Fruit fly (Drosophila melanogaster): ENCODE results near the gene Rpn12R.

Rpn12R gene

DNA sequence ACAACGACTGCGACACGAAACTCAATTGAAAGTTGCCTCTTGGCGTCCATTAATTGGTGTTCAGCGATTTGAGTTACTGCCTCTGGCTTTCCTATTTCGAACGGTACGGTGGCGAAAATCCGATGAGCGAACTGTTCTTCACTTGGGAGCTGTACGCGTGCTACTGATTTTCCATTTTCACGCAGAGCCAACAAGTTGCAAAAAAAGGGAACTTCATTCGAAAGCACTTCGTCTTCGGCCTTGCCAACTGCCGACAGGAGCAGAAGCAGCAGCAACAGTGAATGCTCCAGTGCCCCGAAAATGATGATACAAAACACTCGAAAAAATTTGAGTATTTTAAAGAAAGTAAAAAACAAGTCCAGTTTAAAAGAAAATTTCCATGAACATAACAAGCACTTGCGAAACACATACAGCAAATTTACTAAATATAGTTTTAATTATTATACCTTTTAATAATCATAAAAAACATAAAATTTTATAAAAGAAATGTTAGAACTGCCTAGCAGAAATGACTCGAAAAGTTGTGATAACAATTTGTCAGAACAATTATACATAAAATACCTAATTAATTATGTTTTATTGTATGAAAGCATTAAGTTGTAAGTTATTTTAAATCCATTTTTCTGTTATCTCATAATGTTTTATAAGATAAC lies 8.2 kb downstream of the Rpn12R start (continued):
- TF ChIP-seq odd (GFP tag; optimal IDR thresholded peaks at IDR 0.05) (no peak), Atf3 (GFP tag; optimal IDR thresholded peaks at IDR 0.05) (no peak), CG2678 (tag; optimal IDR thresholded peaks at IDR 0.05) (peak; percentile 83), Meics (GFP tag; optimal IDR thresholded peaks at IDR 0.05) (peak; percentile 78), Mes4 (GFP tag; optimal IDR thresholded peaks at IDR 0.05) (no peak), sc (optimal IDR thresholded peaks at IDR 0.05) (no peak), sc (GFP tag; optimal IDR thresholded peaks at IDR 0.05) (no peak), tll (GFP tag; optimal IDR thresholded peaks at IDR 0.05) (no peak), sug (tag; optimal IDR thresholded peaks at IDR 0.05) (peak; percentile 40), lmd (GFP tag; IDR thresholded peaks at IDR 0.05) (no peak), ATbp (GFP tag; optimal IDR thresholded peaks at IDR 0.05) (no peak), CG14860 (GFP tag; IDR thresholded peaks at IDR 0.05; ENCODE audit: partially characterized antibody) (no peak), Nf-YC (tag; optimal IDR thresholded peaks at IDR 0.05) (peak; percentile 30), Bdp1 (GFP tag; optimal IDR thresholded peaks at IDR 0.05) (no peak), gcm (GFP tag; optimal IDR thresholded peaks at IDR 0.05) (peak; percentile 3), CG31388 (GFP tag; optimal IDR thresholded peaks at IDR 0.05) (no peak), amos (GFP tag; IDR thresholded peaks at IDR 0.05; ENCODE audit: partially characterized antibody) (no peak), CG15514 (GFP tag; optimal IDR thresholded peaks at IDR 0.05) (no peak), sim (GFP tag; IDR thresholded peaks at IDR 0.05) (no peak), emc (GFP tag; optimal IDR thresholded peaks at IDR 0.05) (no peak), onecut (GFP tag; IDR thresholded peaks at IDR 0.05) (no peak), CG7963 (GFP tag; IDR thresholded peaks at IDR 0.05; ENCODE audit: partially characterized antibody) (no peak), sens (GFP tag) (peak; percentile 41), CG7786 (GFP tag; optimal IDR thresholded peaks at IDR 0.05) (no peak), CG2712 (tag; optimal IDR thresholded peaks at IDR 0.05) (peak; percentile 42), Doc3 (GFP tag; IDR thresholded peaks at IDR 0.05; ENCODE audit: partially characterized antibody) (no peak), toy (GFP tag; IDR thresholded peaks at IDR 0.05) (no peak), chm (GFP tag; IDR thresholded peaks at IDR 0.05) (no peak), chn (GFP tag; optimal IDR thresholded peaks at IDR 0.05) (no peak)

- no peak for TF ChIP-seq CG18599 (GFP tag; optimal IDR thresholded peaks at IDR 0.05)
- TF ChIP-seq gem (tag; optimal IDR thresholded peaks at IDR 0.05), result no peak
- no peak for TF ChIP-seq CG16813 (GFP tag; IDR thresholded peaks at IDR 0.05; ENCODE audit: partially characterized antibody)
- TF ChIP-seq MESR4 (GFP tag; optimal IDR thresholded peaks at IDR 0.05), result no peak
- no peak for TF ChIP-seq Poxn (GFP tag; IDR thresholded peaks at IDR 0.05)
- no peak for TF ChIP-seq CG12104 (GFP tag; optimal IDR thresholded peaks at IDR 0.05)
- no peak for TF ChIP-seq CG1024 (GFP tag; IDR thresholded peaks at IDR 0.05)
- no peak for TF ChIP-seq NK7.1 (GFP tag; optimal IDR thresholded peaks at IDR 0.05)
- TF ChIP-seq ems (GFP tag; optimal IDR thresholded peaks at IDR 0.05), result no peak
- TF ChIP-seq CG5180 (GFP tag; optimal IDR thresholded peaks at IDR 0.05), result peak; percentile 41
- no peak for TF ChIP-seq Oli (tag; optimal IDR thresholded peaks at IDR 0.05)
- no peak for TF ChIP-seq Rx (GFP tag; IDR thresholded peaks at IDR 0.05)
- TF ChIP-seq CG6175 (GFP tag; IDR thresholded peaks at IDR 0.05), result no peak
- no peak for TF ChIP-seq CG7357 (GFP tag; IDR thresholded peaks at IDR 0.05)
- peak; percentile 80 for TF ChIP-seq D (optimal IDR thresholded peaks at IDR 0.05)
- no peak for TF ChIP-seq D (GFP tag; optimal IDR thresholded peaks at IDR 0.05)
- no peak for TF ChIP-seq TFAM (GFP tag; optimal IDR thresholded peaks at IDR 0.05)
- TF ChIP-seq pho (GFP tag; optimal IDR thresholded peaks at IDR 0.05), result no peak
- TF ChIP-seq CG11093 (GFP tag; IDR thresholded peaks at IDR 0.05), result no peak
- no peak for TF ChIP-seq HHEX (GFP tag; optimal IDR thresholded peaks at IDR 0.05)
- TF ChIP-seq Usf (GFP tag; optimal IDR thresholded peaks at IDR 0.05), result no peak
- no peak for TF ChIP-seq CG32772 (GFP tag; IDR thresholded peaks at IDR 0.05)
- TF ChIP-seq mld (GFP tag; IDR thresholded peaks at IDR 0.05; ENCODE audit: partially characterized antibody), result no peak
Observed at dm6 chr3L:15031773-15032172, 10.6 kb downstream of the Rpn12R start.
